Worm (Caenorhabditis elegans) whole organism, L2 larva: ENCODE data around the gene lips-12.

Experiments used
- F13H6.1 ChIP-seq: sonication (generic microtip); optimal IDR thresholded peaks from 2 replicates; lab custom pipeline; 2016; ENCODE audit warnings: missing genetic modification characterization, missing compliant biosample characterization
- R02D3.7 ChIP-seq: fragments of 150-350 bp; optimal IDR thresholded peaks from 2 replicates; lab custom pipeline; 2014; ENCODE audit warnings: missing biosample characterization, missing genetic modification characterization
- aly-2 ChIP-seq: fragments of 150-350 bp; optimal IDR thresholded peaks from 2 replicates; lab custom pipeline; 2014; ENCODE audit warnings: missing biosample characterization, missing genetic modification characterization
- fos-1 ChIP-seq: fragments of 150-350 bp; optimal IDR thresholded peaks from 2 replicates; lab custom pipeline; 2014; ENCODE audit warnings: missing biosample characterization, missing genetic modification characterization
- lin-13 ChIP-seq: fragments of 150-350 bp; optimal IDR thresholded peaks from 2 replicates; lab custom pipeline; 2014; ENCODE audit warnings: missing biosample characterization, missing genetic modification reagents, missing genetic modification characterization
- nhr-10 ChIP-seq: sonication (generic microtip); optimal IDR thresholded peaks from 2 replicates; lab custom pipeline; 2017; ENCODE audit warnings: missing biosample characterization, missing genetic modification characterization
- nhr-12 ChIP-seq: fragments of 150-350 bp; optimal IDR thresholded peaks from 2 replicates; lab custom pipeline; 2014; ENCODE audit warnings: missing biosample characterization, missing genetic modification characterization
- nhr-237 ChIP-seq: fragments of 150-350 bp; optimal IDR thresholded peaks from 2 replicates; lab custom pipeline; 2014; ENCODE audit warnings: missing biosample characterization, missing genetic modification characterization
- nhr-25 ChIP-seq: fragments of 150-350 bp; sonication (generic microtip); optimal IDR thresholded peaks from 3 replicates; lab custom pipeline; 2014; ENCODE audit warnings: missing biosample characterization, missing genetic modification characterization
- skn-1 ChIP-seq: sonication (generic microtip); optimal IDR thresholded peaks from 2 replicates; lab custom pipeline; 2017; ENCODE audit warnings: missing biosample characterization, missing genetic modification characterization
- snpc-4 ChIP-seq: fragments of 150-350 bp; optimal IDR thresholded peaks from 2 replicates; lab custom pipeline; 2014; ENCODE audit warnings: missing biosample characterization, missing genetic modification characterization
- unc-39 ChIP-seq: fragments of 150-350 bp; optimal IDR thresholded peaks from 2 replicates; lab custom pipeline; 2014; ENCODE audit warnings: missing biosample characterization, missing genetic modification characterization
- unc-62 ChIP-seq: fragments of 150-350 bp; optimal IDR thresholded peaks from 2 replicates; lab custom pipeline; 2014; ENCODE audit warnings: missing biosample characterization, missing genetic modification reagents, missing genetic modification characterization

- TF ChIP-seq nhr-10 (tag; lab: Kevin White, UChicago) (no peak), nhr-12 (tag; lab: Kevin White, UChicago) (no peak), fos-1 (tag; lab: Kevin White, UChicago) (no peak), nhr-237 (no peak), skn-1 (tag; lab: Kevin White, UChicago) (no peak), unc-39 (no peak), snpc-4 (no peak), R02D3.7 (tag; lab: Kevin White, UChicago) (no peak), aly-2 (tag; lab: Kevin White, UChicago) (no peak), unc-62 (no peak), F13H6.1 (tag; lab: Kevin White, UChicago) (no peak), lin-13 (GFP tag; lab: Kevin White, UChicago) (no peak), nhr-25 (tag; lab: Kevin White, UChicago) (no peak)
Observed at ce11 chrII:1130241-1130640, 16.2 kb upstream of the lips-12 start.
